Fruit fly (Drosophila melanogaster): ENCODE data around the gene sd.
A peak's percentile ranks its signal among the peaks of the same experiment; 100 is the strongest.

Gene sd

dm6 chrX:15818608-15819184 is 14.5 kb downstream of the sd start (continued):
- TF ChIP-seq ara (GFP tag; IDR thresholded peaks at IDR 0.05) = no peak
- TF ChIP-seq gem (tag; optimal IDR thresholded peaks at IDR 0.05) = no peak
- no peak for TF ChIP-seq sim (GFP tag; IDR thresholded peaks at IDR 0.05)
- TF ChIP-seq CG30020 (tag; optimal IDR thresholded peaks at IDR 0.05) = no peak
- no peak for TF ChIP-seq slou (GFP tag; optimal IDR thresholded peaks at IDR 0.05)
- no peak for TF ChIP-seq hkb (optimal IDR thresholded peaks at IDR 0.05)
- no peak for TF ChIP-seq hkb (GFP tag; IDR thresholded peaks at IDR 0.05)
- peak; percentile 25 for TF ChIP-seq chn (GFP tag; optimal IDR thresholded peaks at IDR 0.05)
- no peak for TF ChIP-seq Elba2 (GFP tag; optimal IDR thresholded peaks at IDR 0.05)
- no peak for TF ChIP-seq Dip3 (GFP tag; optimal IDR thresholded peaks at IDR 0.05)
- TF ChIP-seq CG1024 (GFP tag; IDR thresholded peaks at IDR 0.05) = no peak
- TF ChIP-seq salm (tag; optimal IDR thresholded peaks at IDR 0.05) = no peak
- no peak for TF ChIP-seq dati (GFP tag; IDR thresholded peaks at IDR 0.05)
- TF ChIP-seq yki (optimal IDR thresholded peaks at IDR 0.05) = no peak
- TF ChIP-seq mld (GFP tag; IDR thresholded peaks at IDR 0.05; ENCODE audit: partially characterized antibody) = no peak
- peak; percentile 33; the same call in 1 of the 2 replicates for TF ChIP-seq CG32532 (GFP tag; IDR thresholded peaks at IDR 0.05)
- no peak for TF ChIP-seq fd3F (GFP tag; optimal IDR thresholded peaks at IDR 0.05)
- 0 out of 3 replicates have a peak, but pooled peaks have one; percentile 14 for TF ChIP-seq CG11695 (GFP tag; IDR thresholded peaks at IDR 0.05)
- TF ChIP-seq jumu (GFP tag; optimal IDR thresholded peaks at IDR 0.05) = peak; percentile 8
- TF ChIP-seq CG10267 (tag; optimal IDR thresholded peaks at IDR 0.05) = no peak
- 0 out of 3 replicates have a peak, but pooled peaks have one; percentile 39 for TF ChIP-seq zfh1 (GFP tag; IDR thresholded peaks at IDR 0.05)
- no peak for TF ChIP-seq Poxn (GFP tag; IDR thresholded peaks at IDR 0.05)
- TF ChIP-seq CG32767 (GFP tag; IDR thresholded peaks at IDR 0.05) = no peak
- no peak for TF ChIP-seq bbx (GFP tag; IDR thresholded peaks at IDR 0.05; ENCODE audit: partially characterized antibody)
- TF ChIP-seq CG4707 (GFP tag; optimal IDR thresholded peaks at IDR 0.05) = no peak
- TF ChIP-seq Jarid2 (GFP tag; optimal IDR thresholded peaks at IDR 0.05) = no peak
- no peak for TF ChIP-seq kni (GFP tag; optimal IDR thresholded peaks at IDR 0.05)
- TF ChIP-seq insv (GFP tag; optimal IDR thresholded peaks at IDR 0.05) = no peak
- TF ChIP-seq amos (GFP tag; IDR thresholded peaks at IDR 0.05; ENCODE audit: partially characterized antibody) = no peak
- TF ChIP-seq unpg (GFP tag; optimal IDR thresholded peaks at IDR 0.05) = no peak
- no peak for TF ChIP-seq CG11093 (GFP tag; IDR thresholded peaks at IDR 0.05)
- TF ChIP-seq Oaz (GFP tag; IDR thresholded peaks at IDR 0.05) = 0 out of 2 replicates have a peak, but pooled peaks have one; percentile 10
- TF ChIP-seq Six4 (GFP tag; optimal IDR thresholded peaks at IDR 0.05) = no peak
- TF ChIP-seq CG8478 (optimal IDR thresholded peaks at IDR 0.05) = no peak
- peak in 1 of 2 experiments; percentile 22 for TF ChIP-seq chif (GFP tag; optimal IDR thresholded peaks at IDR 0.05)
- no peak for TF ChIP-seq CG18619 (GFP tag; optimal IDR thresholded peaks at IDR 0.05)
- no peak; the same call in 1 of the 2 replicates for TF ChIP-seq sisA (GFP tag; IDR thresholded peaks at IDR 0.05)
- TF ChIP-seq B-H1 (GFP tag; IDR thresholded peaks at IDR 0.05) = no peak
- no peak for TF ChIP-seq CG13894 (tag; optimal IDR thresholded peaks at IDR 0.05)
- TF ChIP-seq nom (GFP tag; optimal IDR thresholded peaks at IDR 0.05) = no peak
- TF ChIP-seq CG18011 (GFP tag; optimal IDR thresholded peaks at IDR 0.05) = no peak
- no peak for TF ChIP-seq Trl (optimal IDR thresholded peaks at IDR 0.05)
- no peak for TF ChIP-seq Trl (GFP tag; optimal IDR thresholded peaks at IDR 0.05)
- no peak for TF ChIP-seq peb (GFP tag; IDR thresholded peaks at IDR 0.05)
- no peak for TF ChIP-seq croc (GFP tag; conservative IDR thresholded peaks at IDR 0.05)
- no peak for TF ChIP-seq NC2α (GFP tag; optimal IDR thresholded peaks at IDR 0.05)
- peak; percentile 43 for TF ChIP-seq Xbp1 (GFP tag; optimal IDR thresholded peaks at IDR 0.05)
- no peak for TF ChIP-seq CG6791 (GFP tag; IDR thresholded peaks at IDR 0.05; ENCODE audit: partially characterized antibody)
- TF ChIP-seq Lpt (GFP tag; optimal IDR thresholded peaks at IDR 0.05) = no peak
- peak; percentile 14 for TF ChIP-seq CG1233 (GFP tag; optimal IDR thresholded peaks at IDR 0.05)
- no peak for TF ChIP-seq CG15514 (GFP tag; optimal IDR thresholded peaks at IDR 0.05)
- TF ChIP-seq Sox102F (GFP tag; optimal IDR thresholded peaks at IDR 0.05) = no peak
